Fruit fly (Drosophila melanogaster): ENCODE measurements around the gene CG13933.
A peak's percentile ranks its signal among the peaks of the same experiment; 100 is the strongest.

dm6 chr3L:1794164-1794942, 19.4 kb upstream of the CG13933 start:
- TF ChIP-seq pan (optimal IDR thresholded peaks at IDR 0.05) (no peak), EcR (GFP tag; optimal IDR thresholded peaks at IDR 0.05) (no peak), usp (GFP tag; optimal IDR thresholded peaks at IDR 0.05) (no peak), Dll (optimal IDR thresholded peaks at IDR 0.05) (peak; percentile 85), psq (optimal IDR thresholded peaks at IDR 0.05) (no peak), CG8478 (optimal IDR thresholded peaks at IDR 0.05) (no peak)

Measured in whole organism.